Worm (Caenorhabditis elegans): ENCODE measurements around the gene T08G5.2.

ce11 chrV:13986823-13987222 is 39.3 kb downstream of the T08G5.2 start:
- no peak for TF ChIP-seq him-1 (tag; optimal IDR thresholded peaks at IDR 0.05)
- no peak for TF ChIP-seq dao-5 (tag; optimal IDR thresholded peaks at IDR 0.05)
- no peak for TF ChIP-seq W03F9.2 (tag; optimal IDR thresholded peaks at IDR 0.05)

Measured in whole organism, L4/young adult.